Fruit fly (Drosophila melanogaster) whole organism, embryonic: ENCODE results near the gene E2f2.

ENCODE experiments used
- CG18619 ChIP-seq: fragments of 200-800 bp; sonication (Bioruptor generic); optimal IDR thresholded peaks from 3 replicates; lab custom pipeline; 2017; ENCODE audit warnings: missing biosample characterization, mild to moderate bottlenecking, missing genetic modification characterization
- CG6765 ChIP-seq: fragments of 200-800 bp; sonication (Bioruptor generic); optimal IDR thresholded peaks from 3 replicates; lab custom pipeline; 2017; ENCODE audit warnings: missing biosample characterization, mild to moderate bottlenecking, missing genetic modification characterization
- Sox102F ChIP-seq: fragments of 200-800 bp; sonication (Bioruptor generic); optimal IDR thresholded peaks from 2 replicates; lab custom pipeline; 2018; ENCODE audit warnings: missing biosample characterization, mild to moderate bottlenecking, missing genetic modification characterization, moderate library complexity
- usp ChIP-seq: fragments of >200 bp; optimal IDR thresholded peaks from 2 replicates; lab custom pipeline; 2017; ENCODE audit warnings: missing biosample characterization, missing genetic modification characterization

dm6 chr2L:21166422-21166821 is 9.9 kb upstream of the E2f2 start:
- no peak for TF ChIP-seq CG6765 (GFP tag; lab: Kevin White, UChicago)
- no peak for TF ChIP-seq Sox102F (GFP tag; lab: Kevin White, UChicago)
- TF ChIP-seq usp (GFP tag; lab: Kevin White, UChicago) = no peak
- TF ChIP-seq CG18619 = no peak
